Worm (Caenorhabditis elegans) whole organism, L1 larva: ENCODE results near the gene C37C3.1.

Experiments
- C16A3.4 ChIP-seq: fragments of 150-350 bp; optimal IDR thresholded peaks from 2 replicates; lab custom pipeline; 2014; ENCODE audit warnings: missing biosample characterization, missing genetic modification characterization
- alr-1 ChIP-seq: fragments of 200-800 bp; sonication (Bioruptor generic); optimal IDR thresholded peaks from 2 replicates; lab custom pipeline; 2018; ENCODE audit warnings: borderline replicate concordance, mild to moderate bottlenecking, missing genetic modification characterization, missing compliant biosample characterization
- ama-1 ChIP-seq: fragments of 150-350 bp; optimal IDR thresholded peaks from 2 replicates; lab custom pipeline; 2014
- ceh-82 ChIP-seq, 3 experiments: fragments of 150-350 bp in 1 of 3; sonication (generic microtip) in 2 of 3; optimal IDR thresholded peaks; 2 replicates each; lab custom pipeline; 2014 to 2017; ENCODE audit warnings: missing biosample characterization in 3 of 3, missing genetic modification characterization in 3 of 3
- elt-2 ChIP-seq: sonication (generic microtip); optimal IDR thresholded peaks from 2 replicates; lab custom pipeline; 2016; ENCODE audit warnings: missing genetic modification characterization, mild to moderate bottlenecking, inconsistent platforms, missing compliant biosample characterization, missing genetic modification reagents
- hlh-4 ChIP-seq: sonication (generic microtip); optimal IDR thresholded peaks from 2 replicates; lab custom pipeline; 2016; ENCODE audit warnings: mild to moderate bottlenecking, missing genetic modification characterization, missing compliant biosample characterization
- nhr-76 ChIP-seq: sonication (generic microtip); optimal IDR thresholded peaks from 2 replicates; lab custom pipeline; 2017; ENCODE audit warnings: missing biosample characterization, missing genetic modification characterization
- nhr-85 ChIP-seq: sonication (generic microtip); peaks from one replicate; lab custom pipeline; 2016; ENCODE audit warnings: missing genetic modification characterization, inconsistent platforms, missing compliant biosample characterization
- pqm-1 ChIP-seq: sonication (generic microtip); optimal IDR thresholded peaks from 3 replicates; lab custom pipeline; 2017; ENCODE audit warnings: missing biosample characterization, missing genetic modification characterization
- skn-1 ChIP-seq: fragments of 150-350 bp; optimal IDR thresholded peaks from 2 replicates; lab custom pipeline; 2014; ENCODE audit warnings: missing biosample characterization, missing genetic modification characterization
- snu-23 ChIP-seq: sonication (generic microtip); optimal IDR thresholded peaks from 2 replicates; lab custom pipeline; 2016; ENCODE audit warnings: missing genetic modification characterization, missing compliant biosample characterization

DNA sequence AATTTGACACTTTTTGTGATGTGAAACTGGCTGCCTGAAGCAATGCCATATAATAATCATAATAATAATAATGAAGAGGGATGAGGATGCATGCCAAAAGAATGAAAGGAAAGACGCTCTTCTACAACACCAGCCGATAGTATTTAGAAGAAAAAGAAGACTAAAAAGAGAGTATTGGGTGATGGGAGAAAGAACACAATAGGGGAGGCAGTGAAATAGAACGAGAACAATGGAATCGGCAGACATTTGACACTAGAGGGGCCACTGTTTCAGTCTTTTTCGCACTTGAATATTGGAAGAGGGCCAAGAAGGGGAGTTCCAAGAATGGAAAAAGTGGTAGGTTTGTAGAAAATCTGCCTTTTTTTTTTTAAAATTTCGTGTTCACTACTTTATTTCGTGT, 10.6 kb upstream of the C37C3.1 start, which contains the start of gene memo-1:
- TF ChIP-seq snu-23 (GFP tag; lab: Kevin White, UChicago) (no peak), nhr-85 (no peak), alr-1 (no peak), elt-2 (tag; lab: Kevin White, UChicago) (no peak), pqm-1 (tag; lab: Kevin White, UChicago) (no peak), hlh-4 (no peak), ama-1 (no peak), C16A3.4 (tag; lab: Kevin White, UChicago) (no peak), ceh-82 (tag; optimal IDR thresholded peaks at IDR 0.05; lab: Kevin White, UChicago) (no peak), nhr-76 (tag; lab: Kevin White, UChicago) (no peak), skn-1 (no peak)
